Comparison of ENCODE assay signal across 5 worm cellular contexts in genomic region chrIV:11646908-11647307, ce11.
TF ChIP-seq lines count a peak whose summit lies in the region.

No protein-coding gene starts in this region.

TF ChIP-seq in whole organism, L1 larva, 84 proteins besides CTCF, POLR2A, EP300 and RAD21 (continues in another document):
- no peak for TF ChIP-seq F16B12.6 (tag; optimal IDR thresholded peaks at IDR 0.05; lab: Kevin White, UChicago)
- TF ChIP-seq nhr-28 (tag; optimal IDR thresholded peaks at IDR 0.05; lab: Kevin White, UChicago) = no peak
- no peak for TF ChIP-seq ceh-90 (tag; optimal IDR thresholded peaks at IDR 0.05; lab: Kevin White, UChicago)
- TF ChIP-seq ceh-63 (GFP tag; optimal IDR thresholded peaks at IDR 0.05; lab: Kevin White, UChicago) = no peak
- TF ChIP-seq nhr-85 (tag; lab: Kevin White, UChicago) = no peak
- no peak for TF ChIP-seq lin-35 (GFP tag; optimal IDR thresholded peaks at IDR 0.05; lab: Kevin White, UChicago)
- TF ChIP-seq C34B4.2 (tag; optimal IDR thresholded peaks at IDR 0.05; lab: Kevin White, UChicago) = no peak
- TF ChIP-seq ces-1 (GFP tag; optimal IDR thresholded peaks at IDR 0.05; lab: Kevin White, UChicago) = no peak
- TF ChIP-seq fos-1 (tag; optimal IDR thresholded peaks at IDR 0.05; lab: Kevin White, UChicago) = no peak
- TF ChIP-seq lsy-2 (tag; optimal IDR thresholded peaks at IDR 0.05; lab: Kevin White, UChicago) = peak in 1 of 2 experiments; percentile 35
- no peak for TF ChIP-seq unc-98 (GFP tag; IDR thresholded peaks at IDR 0.05; lab: Robert Waterston, UW)
- TF ChIP-seq fkh-4 (tag; optimal IDR thresholded peaks at IDR 0.05; lab: Kevin White, UChicago; ENCODE audit: borderline replicate concordance) = no peak
- peak; percentile 40 for TF ChIP-seq lin-14 (GFP tag; optimal IDR thresholded peaks at IDR 0.05; lab: Kevin White, UChicago)
- TF ChIP-seq nhr-84 (tag; optimal IDR thresholded peaks at IDR 0.05; lab: Kevin White, UChicago) = no peak
- TF ChIP-seq pag-3 (tag; optimal IDR thresholded peaks at IDR 0.05; lab: Kevin White, UChicago; ENCODE audit: borderline replicate concordance, insufficient read depth) = no peak
- no peak for TF ChIP-seq nhr-90 (tag; optimal IDR thresholded peaks at IDR 0.05; lab: Kevin White, UChicago; ENCODE audit: poor library complexity)
- TF ChIP-seq grh-1 (GFP tag; IDR thresholded peaks at IDR 0.05; lab: Robert Waterston, UW) = no peak
- peak; percentile 21 for TF ChIP-seq snu-23 (GFP tag; optimal IDR thresholded peaks at IDR 0.05; lab: Kevin White, UChicago)
- TF ChIP-seq ets-5 (GFP tag; IDR thresholded peaks at IDR 0.05; lab: Robert Waterston, UW) = no peak

TF ChIP-seq in whole organism, L2 larva, 48 proteins besides CTCF, POLR2A, EP300 and RAD21:
- no peak for TF ChIP-seq aly-2 (tag; optimal IDR thresholded peaks at IDR 0.05; lab: Kevin White, UChicago)
- TF ChIP-seq F13H6.1 (tag; optimal IDR thresholded peaks at IDR 0.05; lab: Kevin White, UChicago) = peak; percentile 19
- TF ChIP-seq ztf-11 (tag; optimal IDR thresholded peaks at IDR 0.05; lab: Kevin White, UChicago) = no peak
- TF ChIP-seq blmp-1 (tag; optimal IDR thresholded peaks at IDR 0.05; lab: Kevin White, UChicago; ENCODE audit: insufficient read depth) = no peak
- TF ChIP-seq lin-39 (tag; optimal IDR thresholded peaks at IDR 0.05; lab: Kevin White, UChicago) = no peak
- TF ChIP-seq nhr-6 (tag; optimal IDR thresholded peaks at IDR 0.05; lab: Kevin White, UChicago) = peak; percentile 7
- peak; percentile 40 for TF ChIP-seq nhr-129 (tag; optimal IDR thresholded peaks at IDR 0.05; lab: Kevin White, UChicago)
- TF ChIP-seq sma-3 (GFP tag; optimal IDR thresholded peaks at IDR 0.05; lab: Kevin White, UChicago) = no peak
- no peak for TF ChIP-seq unc-39 (tag; optimal IDR thresholded peaks at IDR 0.05; lab: Kevin White, UChicago)
- no peak for TF ChIP-seq mab-5 (tag; optimal IDR thresholded peaks at IDR 0.05; lab: Kevin White, UChicago)
- no peak for TF ChIP-seq skn-1 (tag; optimal IDR thresholded peaks at IDR 0.05; lab: Kevin White, UChicago)
- TF ChIP-seq nhr-12 (tag; optimal IDR thresholded peaks at IDR 0.05; lab: Kevin White, UChicago) = no peak
- no peak for TF ChIP-seq gmeb-1 (tag; optimal IDR thresholded peaks at IDR 0.05; lab: Kevin White, UChicago)
- no peak for TF ChIP-seq nhr-25 (tag; optimal IDR thresholded peaks at IDR 0.05; lab: Kevin White, UChicago)
- TF ChIP-seq sma-9 (GFP tag; optimal IDR thresholded peaks at IDR 0.05; lab: Kevin White, UChicago) = peak; percentile 30
- no peak for TF ChIP-seq sma-9 (tag; optimal IDR thresholded peaks at IDR 0.05; lab: Kevin White, UChicago)
- no peak for TF ChIP-seq unc-55 (GFP tag; optimal IDR thresholded peaks at IDR 0.05; lab: Kevin White, UChicago)

TF ChIP-seq in whole organism, L3 larva, 47 proteins besides CTCF, POLR2A, EP300 and RAD21:
- TF ChIP-seq hmg-11 (tag; optimal IDR thresholded peaks at IDR 0.05; lab: Kevin White, UChicago) (no peak), egl-5 (tag; optimal IDR thresholded peaks at IDR 0.05; lab: Kevin White, UChicago) (peak; percentile 62)

TF ChIP-seq in whole organism, L4 larva, 104 proteins besides CTCF, POLR2A, EP300 and RAD21:
- TF ChIP-seq F37D6.2 (tag; optimal IDR thresholded peaks at IDR 0.05; lab: Kevin White, UChicago) = no peak
- no peak for TF ChIP-seq T26A8.4 (GFP tag; IDR thresholded peaks at IDR 0.05; lab: Robert Waterston, UW)
- no peak for TF ChIP-seq unc-62 (GFP tag; optimal IDR thresholded peaks at IDR 0.05 in 1 of 2; lab: Kevin White, UChicago)
- TF ChIP-seq unc-62 (tag; optimal IDR thresholded peaks at IDR 0.05; lab: Kevin White, UChicago) = no peak
- no peak for TF ChIP-seq F10B5.3 (tag; optimal IDR thresholded peaks at IDR 0.05; lab: Kevin White, UChicago)
- no peak for TF ChIP-seq sdz-12 (GFP tag; optimal IDR thresholded peaks at IDR 0.05; lab: Kevin White, UChicago)
- no peak for TF ChIP-seq saeg-2 (GFP tag; IDR thresholded peaks at IDR 0.05; lab: Robert Waterston, UW)
- no peak for TF ChIP-seq aly-2 (tag; optimal IDR thresholded peaks at IDR 0.05; lab: Kevin White, UChicago)
- no peak for TF ChIP-seq daf-19 (GFP tag; conservative IDR thresholded peaks at IDR 0.05; lab: Robert Waterston, UW)
- no peak for TF ChIP-seq lin-13 (GFP tag; optimal IDR thresholded peaks at IDR 0.05; lab: Kevin White, UChicago)
- TF ChIP-seq ztf-7 (tag; optimal IDR thresholded peaks at IDR 0.05; lab: Kevin White, UChicago) = no peak
- no peak for TF ChIP-seq rbr-2 (tag; optimal IDR thresholded peaks at IDR 0.05; lab: Kevin White, UChicago)
- TF ChIP-seq attf-4 (tag; optimal IDR thresholded peaks at IDR 0.05; lab: Kevin White, UChicago) = no peak
- TF ChIP-seq daf-16 (GFP tag; optimal IDR thresholded peaks at IDR 0.05; lab: Kevin White, UChicago) = peak in 1 of 2 experiments; percentile 77
- TF ChIP-seq daf-16 (tag; optimal IDR thresholded peaks at IDR 0.05; lab: Kevin White, UChicago) = peak; percentile 74
- no peak for TF ChIP-seq nhr-28 (tag; optimal IDR thresholded peaks at IDR 0.05; lab: Kevin White, UChicago)
- TF ChIP-seq dve-1 (tag; optimal IDR thresholded peaks at IDR 0.05; lab: Kevin White, UChicago; ENCODE audit: insufficient read depth) = peak; percentile 48
- TF ChIP-seq php-3 (GFP tag; IDR thresholded peaks at IDR 0.05; lab: Robert Waterston, UW) = no peak
- TF ChIP-seq ceh-20 (GFP tag; IDR thresholded peaks at IDR 0.05; lab: Robert Waterston, UW) = no peak
- TF ChIP-seq ZK546.5 (tag; optimal IDR thresholded peaks at IDR 0.05; lab: Kevin White, UChicago) = no peak
- TF ChIP-seq nhr-48 (tag; optimal IDR thresholded peaks at IDR 0.05; lab: Kevin White, UChicago) = no peak
- TF ChIP-seq hlh-11 (tag; optimal IDR thresholded peaks at IDR 0.05; lab: Kevin White, UChicago) = peak; percentile 9
- no peak for TF ChIP-seq nhr-237 (tag; optimal IDR thresholded peaks at IDR 0.05; lab: Kevin White, UChicago)
- no peak for TF ChIP-seq gei-8 (GFP tag; optimal IDR thresholded peaks at IDR 0.05; lab: Kevin White, UChicago)
- no peak for TF ChIP-seq lim-7 (GFP tag; IDR thresholded peaks at IDR 0.05; lab: Robert Waterston, UW)
- TF ChIP-seq egl-43 (GFP tag; IDR thresholded peaks at IDR 0.05; lab: Robert Waterston, UW) = no peak
- TF ChIP-seq nhr-41 (GFP tag; IDR thresholded peaks at IDR 0.05; lab: Robert Waterston, UW) = no peak
- TF ChIP-seq fkh-10 (GFP tag; optimal IDR thresholded peaks at IDR 0.05; lab: Kevin White, UChicago) = no peak

TF ChIP-seq in whole organism, mixed stage, embryonic, 35 proteins besides CTCF, POLR2A, EP300 and RAD21:
- no peak for TF ChIP-seq M03D4.4 (tag; optimal IDR thresholded peaks at IDR 0.05; lab: Kevin White, UChicago)
- no peak for TF ChIP-seq tbx-8 (GFP tag; optimal IDR thresholded peaks at IDR 0.05; lab: Kevin White, UChicago)
- TF ChIP-seq mep-1 (tag; optimal IDR thresholded peaks at IDR 0.05; lab: Kevin White, UChicago) = no peak
- TF ChIP-seq ceh-39 (tag; optimal IDR thresholded peaks at IDR 0.05; lab: Kevin White, UChicago) = no peak
- no peak for TF ChIP-seq snpc-4 (tag; optimal IDR thresholded peaks at IDR 0.05; lab: Kevin White, UChicago)
- TF ChIP-seq unc-39 (tag; optimal IDR thresholded peaks at IDR 0.05; lab: Kevin White, UChicago) = no peak
- TF ChIP-seq elt-1 (tag; optimal IDR thresholded peaks at IDR 0.05; lab: Kevin White, UChicago; ENCODE audit: borderline replicate concordance, insufficient read depth) = no peak
- peak; percentile 17 for TF ChIP-seq hlh-1 (tag; optimal IDR thresholded peaks at IDR 0.05; lab: Kevin White, UChicago)
TF ChIP-seq in whole organism, mixed stage, embryonic: peak in this region for 1.

Comparison
In these comparisons a context has a peak if more than half of its experiments do, and no peak if none do; other contexts are left out.
1. Of the 29 proteins assayed by ChIP-seq in both whole organism, L4 larva and whole organism, L1 larva: peak only in whole organism, L4 larva: none; only in whole organism, L1 larva: unc-130; in both: none; in neither: 27; mixed calls (peak in some experiments, not most) for 1.